Worm (Caenorhabditis elegans) whole organism, L1 larva: ENCODE measurements around the gene srh-257.

Source experiments
- sptf-1 ChIP-seq: fragments of 150-350 bp; optimal IDR thresholded peaks from 2 replicates; lab custom pipeline; 2014; ENCODE audit warnings: missing biosample characterization, missing genetic modification characterization
- sup-37 ChIP-seq: fragments of 200-800 bp; sonication (Bioruptor generic); optimal IDR thresholded peaks from 2 replicates; lab custom pipeline; 2018; ENCODE audit warnings: mild to moderate bottlenecking, missing genetic modification characterization, missing compliant biosample characterization

- no peak for TF ChIP-seq sup-37 (GFP tag; lab: Kevin White, UChicago)
- TF ChIP-seq sptf-1 = no peak
Measured at ce11 chrV:15415951-15416350, 8.9 kb downstream of the srh-257 start, which contains the start of gene srh-265.
